Fruit fly (Drosophila melanogaster) whole organism, embryonic: ENCODE measurements around the gene CG7789.

Experiments used
- ATbp ChIP-seq: fragments of 200-800 bp; sonication (Bioruptor generic); optimal IDR thresholded peaks from 2 replicates; lab custom pipeline; 2017; ENCODE audit warnings: missing biosample characterization, mild to moderate bottlenecking, missing genetic modification characterization, missing genetic modification reagents
- Aef1 ChIP-seq: fragments of 200-800 bp; sonication (Bioruptor generic); IDR thresholded peaks from 3 replicates; pipeline ENCODE4 v1.3.6; 2022; ENCODE audit warnings: missing biosample characterization, missing genetic modification characterization
- Atf6 ChIP-seq: fragments of 200-800 bp; sonication (Bioruptor generic); IDR thresholded peaks from 2 replicates; pipeline ENCODE4 v1.3.6; 2022; ENCODE audit warnings: missing biosample characterization, missing genetic modification characterization
- CG10654 ChIP-seq: fragments of 200-800 bp; sonication (Bioruptor generic); optimal IDR thresholded peaks from 2 replicates; lab custom pipeline; 2016; ENCODE audit warnings: missing biosample characterization, missing genetic modification characterization
- CG11398 ChIP-seq: fragments of 200-800 bp; sonication (Bioruptor generic); optimal IDR thresholded peaks from 2 replicates; lab custom pipeline; 2016; ENCODE audit warnings: missing biosample characterization, missing genetic modification characterization
- CG11504 ChIP-seq: fragments of 200-800 bp; sonication (Bioruptor generic); optimal IDR thresholded peaks from 3 replicates; lab custom pipeline; 2019; ENCODE audit warnings: missing biosample characterization, mild to moderate bottlenecking, missing genetic modification characterization, moderate library complexity
- CG12659 ChIP-seq: fragments of 200-800 bp; sonication (Bioruptor generic); optimal IDR thresholded peaks from 3 replicates; lab custom pipeline; 2017; ENCODE audit warnings: mild to moderate bottlenecking, missing biosample characterization, missing genetic modification reagents, missing genetic modification characterization
- CG13894 ChIP-seq: fragments of 200-800 bp; sonication (Bioruptor generic); optimal IDR thresholded peaks from 3 replicates; lab custom pipeline; 2018; ENCODE audit warnings: missing biosample characterization, mild to moderate bottlenecking, missing genetic modification characterization, moderate library complexity
- CG14014 ChIP-seq: fragments of 200-800 bp; sonication (Bioruptor generic); IDR thresholded peaks from 2 replicates; pipeline ENCODE4 v1.3.6; 2022; ENCODE audit warnings: missing biosample characterization, missing genetic modification characterization
- CG15073 ChIP-seq: fragments of 200-800 bp; sonication (Bioruptor generic); optimal IDR thresholded peaks from 2 replicates; lab custom pipeline; 2016; ENCODE audit warnings: missing biosample characterization, missing genetic modification characterization
- CG16779 ChIP-seq: fragments of 200-800 bp; sonication (Bioruptor generic); IDR thresholded peaks from 2 replicates; pipeline ENCODE4 v1.3.6; 2022; ENCODE audit warnings: missing biosample characterization, missing genetic modification characterization
- CG2116 ChIP-seq: fragments of 200-800 bp; sonication (Bioruptor generic); optimal IDR thresholded peaks from 3 replicates; lab custom pipeline; 2018; ENCODE audit warnings: missing biosample characterization, mild to moderate bottlenecking, missing genetic modification characterization
- CG2202 ChIP-seq: fragments of 200-800 bp; sonication (Bioruptor generic); optimal IDR thresholded peaks from 2 replicates; lab custom pipeline; 2018; ENCODE audit warnings: missing biosample characterization, mild to moderate bottlenecking, missing genetic modification characterization
- CG2678 ChIP-seq: fragments of 200-800 bp; sonication (Bioruptor generic); optimal IDR thresholded peaks from 3 replicates; lab custom pipeline; 2019; ENCODE audit warnings: missing biosample characterization, mild to moderate bottlenecking, missing genetic modification characterization, moderate library complexity
- CG33557 ChIP-seq: fragments of 200-800 bp; sonication (Bioruptor generic); optimal IDR thresholded peaks from 2 replicates; lab custom pipeline; 2019; ENCODE audit warnings: missing biosample characterization, mild to moderate bottlenecking, missing genetic modification characterization, moderate library complexity
- CG6272 ChIP-seq: fragments of 200-800 bp; sonication (Bioruptor generic); IDR thresholded peaks from 2 replicates; pipeline ENCODE4 v1.3.6; 2022; ENCODE audit warnings: missing biosample characterization, missing genetic modification characterization
- CG6654 ChIP-seq: fragments of 200-800 bp; sonication (Bioruptor generic); optimal IDR thresholded peaks from 2 replicates; lab custom pipeline; 2017; ENCODE audit warnings: missing biosample characterization, mild to moderate bottlenecking, missing genetic modification characterization
- CG8478 ChIP-seq: fragments of >200 bp; optimal IDR thresholded peaks from 2 replicates; lab custom pipeline; 2018
- CoRest ChIP-seq: fragments of 200-800 bp; sonication (Bioruptor generic); optimal IDR thresholded peaks from 3 replicates; lab custom pipeline; 2018; ENCODE audit warnings: missing biosample characterization, mild to moderate bottlenecking, missing genetic modification characterization, moderate library complexity
- D19B ChIP-seq: fragments of 200-800 bp; sonication (Bioruptor generic); optimal IDR thresholded peaks from 2 replicates; lab custom pipeline; 2017; ENCODE audit warnings: missing biosample characterization, mild to moderate bottlenecking, missing genetic modification characterization
- HLH4C ChIP-seq: fragments of 200-800 bp; sonication (Bioruptor generic); IDR thresholded peaks from 3 replicates; pipeline ENCODE4 v1.3.6; 2022; ENCODE audit warnings: missing biosample characterization, missing genetic modification characterization; ENCODE audit not compliant: partially characterized antibody
- Hr3 ChIP-seq: fragments of 200-800 bp; sonication (Bioruptor generic); optimal IDR thresholded peaks from 3 replicates; lab custom pipeline; 2016; ENCODE audit warnings: missing biosample characterization, missing genetic modification characterization
- Myb ChIP-seq: fragments of 200-800 bp; sonication (Bioruptor generic); optimal IDR thresholded peaks from 2 replicates; lab custom pipeline; 2016; ENCODE audit warnings: missing biosample characterization, missing genetic modification characterization
- NFAT ChIP-seq: fragments of 200-800 bp; sonication (Bioruptor generic); IDR thresholded peaks from 2 replicates; pipeline ENCODE4 v1.3.6; 2022; ENCODE audit warnings: missing biosample characterization, missing genetic modification characterization
- Nf-YC ChIP-seq: fragments of 200-800 bp; optimal IDR thresholded peaks from 3 replicates; lab custom pipeline; 2019; ENCODE audit warnings: missing biosample characterization, mild to moderate bottlenecking, missing genetic modification characterization, moderate library complexity
- PHDP ChIP-seq: fragments of 200-800 bp; sonication (Bioruptor generic); optimal IDR thresholded peaks from 3 replicates; lab custom pipeline; 2018; ENCODE audit warnings: missing biosample characterization, mild to moderate bottlenecking, missing genetic modification characterization, moderate library complexity
- Ravus ChIP-seq: fragments of 200-800 bp; sonication (Bioruptor generic); IDR thresholded peaks from 2 replicates; pipeline ENCODE4 v1.3.6; 2022; ENCODE audit warnings: missing biosample characterization, missing genetic modification characterization
- Rx ChIP-seq: fragments of 200-800 bp; sonication (Bioruptor generic); IDR thresholded peaks from 2 replicates; pipeline ENCODE4 v1.3.6; 2022; ENCODE audit warnings: missing biosample characterization, missing genetic modification characterization
- TFAM ChIP-seq: fragments of 200-800 bp; sonication (Bioruptor generic); optimal IDR thresholded peaks from 2 replicates; lab custom pipeline; 2017; ENCODE audit warnings: missing biosample characterization, missing genetic modification characterization, inconsistent platforms
- Trl ChIP-seq, 3 experiments: fragments of >200 bp in 2 of 3; fragments of 200-800 bp in 1 of 3; sonication (Bioruptor generic) in 1 of 3; optimal IDR thresholded peaks; 2 replicates in 1 of 3; 3 replicates in 2 of 3; lab custom pipeline; 2016 to 2017; ENCODE audit warnings: missing biosample characterization in 1 of 3, missing genetic modification characterization in 1 of 3
- Usf ChIP-seq: fragments of 200-800 bp; sonication (Bioruptor generic); optimal IDR thresholded peaks from 2 replicates; lab custom pipeline; 2017; ENCODE audit warnings: missing genotype, missing biosample characterization, missing genetic modification characterization
- amos ChIP-seq: fragments of 200-800 bp; sonication (Bioruptor generic); IDR thresholded peaks from 2 replicates; pipeline ENCODE4 v1.3.6; 2022; ENCODE audit warnings: missing biosample characterization, missing genetic modification characterization; ENCODE audit not compliant: partially characterized antibody
- ash1 ChIP-seq: fragments of 200-800 bp; sonication (Bioruptor generic); optimal IDR thresholded peaks from 2 replicates; lab custom pipeline; 2018; ENCODE audit warnings: missing biosample characterization, mild to moderate bottlenecking, missing genetic modification characterization
- bbx ChIP-seq: fragments of 200-800 bp; sonication (Bioruptor generic); IDR thresholded peaks from 2 replicates; pipeline ENCODE4 v1.3.6; 2022; ENCODE audit warnings: missing biosample characterization, missing genetic modification characterization; ENCODE audit not compliant: partially characterized antibody
- bsh ChIP-seq, 2 experiments: fragments of 200-800 bp; sonication (Bioruptor generic); optimal IDR thresholded peaks; 2 replicates each; lab custom pipeline; 2017 to 2018; ENCODE audit warnings: mild to moderate bottlenecking in 2 of 2, missing biosample characterization in 2 of 2, missing genetic modification characterization in 2 of 2, moderate library complexity in 1 of 2
- cg ChIP-seq: fragments of 200-800 bp; sonication (Bioruptor generic); optimal IDR thresholded peaks from 3 replicates; lab custom pipeline; 2019; ENCODE audit warnings: missing biosample characterization, mild to moderate bottlenecking, missing genetic modification characterization, moderate library complexity
- danr ChIP-seq: fragments of 200-800 bp; sonication (Bioruptor generic); IDR thresholded peaks from 2 replicates; pipeline ENCODE4 v1.3.6; 2022; ENCODE audit warnings: missing biosample characterization, missing genetic modification characterization
- dpn ChIP-seq, 2 experiments: fragments of 200-800 bp; sonication (Bioruptor generic); optimal IDR thresholded peaks; 3 replicates each; lab custom pipeline; 2016; ENCODE audit warnings: missing biosample characterization in 2 of 2, missing genetic modification characterization in 2 of 2
- gcm2 ChIP-seq: fragments of 200-800 bp; sonication (Bioruptor generic); optimal IDR thresholded peaks from 2 replicates; lab custom pipeline; 2016; ENCODE audit warnings: missing biosample characterization, missing genetic modification characterization
- gem ChIP-seq: fragments of 200-800 bp; sonication (Bioruptor generic); optimal IDR thresholded peaks from 2 replicates; lab custom pipeline; 2019; ENCODE audit warnings: missing biosample characterization, mild to moderate bottlenecking, missing genetic modification characterization, moderate library complexity
- inv ChIP-seq: fragments of 200-800 bp; sonication (Bioruptor generic); IDR thresholded peaks from 2 replicates; pipeline ENCODE4 v1.3.6; 2022; ENCODE audit warnings: missing biosample characterization, missing genetic modification characterization; ENCODE audit not compliant: partially characterized antibody
- lab ChIP-seq: fragments of 200-800 bp; sonication (Bioruptor generic); optimal IDR thresholded peaks from 3 replicates; lab custom pipeline; 2017; ENCODE audit warnings: missing biosample characterization, missing genetic modification characterization, mild to moderate bottlenecking, moderate library complexity, missing genetic modification reagents
- nmo ChIP-seq: fragments of 200-800 bp; sonication (Bioruptor generic); optimal IDR thresholded peaks from 2 replicates; lab custom pipeline; 2018; ENCODE audit warnings: missing biosample characterization, mild to moderate bottlenecking, missing genetic modification characterization, moderate library complexity
- pan ChIP-seq, 4 experiments: fragments of >200 bp in 3 of 4; fragments of 200-800 bp in 1 of 4; sonication (Bioruptor generic) in 1 of 4; optimal IDR thresholded peaks in 3 of 4; IDR thresholded peaks in 1 of 4; 2 replicates each; pipeline versions ENCODE4 v1.3.6 to Lab custom; 2017 to 2022; ENCODE audit warnings: missing biosample characterization in 2 of 4, missing genetic modification characterization in 2 of 4, mixed read lengths in 1 of 4
- pb ChIP-seq: fragments of 200-800 bp; sonication (Bioruptor generic); optimal IDR thresholded peaks from 3 replicates; lab custom pipeline; 2016; ENCODE audit warnings: missing biosample characterization, missing genetic modification characterization
- salm ChIP-seq: fragments of 200-800 bp; sonication (Bioruptor generic); optimal IDR thresholded peaks from 2 replicates; lab custom pipeline; 2018; ENCODE audit warnings: missing biosample characterization, mild to moderate bottlenecking, missing genetic modification characterization
- scrt ChIP-seq: fragments of 200-800 bp; sonication (Bioruptor generic); optimal IDR thresholded peaks from 2 replicates; lab custom pipeline; 2018; ENCODE audit warnings: missing biosample characterization, mild to moderate bottlenecking, missing genetic modification characterization, moderate library complexity
- slbo ChIP-seq: fragments of 200-800 bp; sonication (Bioruptor generic); IDR thresholded peaks from 2 replicates; pipeline ENCODE4 v1.3.6; 2022; ENCODE audit warnings: missing biosample characterization, missing genetic modification characterization
- ttk ChIP-seq: fragments of 200-800 bp; sonication (Bioruptor generic); IDR thresholded peaks from 2 replicates; pipeline ENCODE4 v2.1.2; 2022; ENCODE audit warnings: missing biosample characterization, missing genetic modification characterization

CG7789 gene

dm6 chr3R:29773833-29774324, 29.1 kb upstream of the CG7789 start (continued):
- TF ChIP-seq ATbp (GFP tag; lab: Kevin White, UChicago) (peak; percentile 18), CG11504 (tag; lab: Kevin White, UChicago) (peak; percentile 78), bsh (GFP tag; optimal IDR thresholded peaks at IDR 0.05; lab: Kevin White, UChicago) (peak; percentile 56 to 57), CG15073 (GFP tag; lab: Kevin White, UChicago) (no peak), CG2116 (GFP tag; lab: Kevin White, UChicago) (no peak), ttk (peak; percentile 41; the same call in 1 of the 2 replicates), CG12659 (GFP tag; lab: Kevin White, UChicago) (peak; percentile 76), CG8478 (no peak), Atf6 (peak; percentile 63), inv (GFP tag; lab: Robert Waterston, UW) (no peak), gcm2 (peak; percentile 33), gem (tag; lab: Kevin White, UChicago) (peak; percentile 84), Nf-YC (peak; percentile 51), Ravus (GFP tag; lab: Robert Waterston, UW) (no peak), salm (tag; lab: Kevin White, UChicago) (no peak), HLH4C (GFP tag; lab: Robert Waterston, UW) (no peak), CG6272 (GFP tag; lab: Robert Waterston, UW) (peak; percentile 21; the same call in 1 of the 2 replicates), CG13894 (peak; percentile 99), Trl (optimal IDR thresholded peaks at IDR 0.05; lab: Kevin White, UChicago) (no peak), Trl (GFP tag; optimal IDR thresholded peaks at IDR 0.05; lab: Kevin White, UChicago) (peak; percentile 40), Aef1 (GFP tag; lab: Robert Waterston, UW) (peak; percentile 73), ash1 (GFP tag; lab: Kevin White, UChicago) (no peak), CG6654 (GFP tag; lab: Kevin White, UChicago) (peak; percentile 39), dpn (GFP tag; optimal IDR thresholded peaks at IDR 0.05; lab: Kevin White, UChicago) (peak; percentile 76 to 88), pb (GFP tag; lab: Kevin White, UChicago) (peak; percentile 78), Hr3 (GFP tag; lab: Kevin White, UChicago) (peak; percentile 61), D19B (GFP tag; lab: Kevin White, UChicago) (peak; percentile 87), bbx (GFP tag; lab: Robert Waterston, UW) (no peak), cg (GFP tag; lab: Kevin White, UChicago) (no peak), pan (optimal IDR thresholded peaks at IDR 0.05; lab: Kevin White, UChicago) (no peak), pan (GFP tag; optimal IDR thresholded peaks at IDR 0.05 in 1 of 2, IDR thresholded peaks at IDR 0.05 in 1 of 2) (peak in 1 of 2 experiments; percentile 52), danr (peak; percentile 48; the same call in 1 of the 2 replicates), nmo (peak; percentile 83), CG2202 (no peak), CG14014 (GFP tag; lab: Robert Waterston, UW) (peak; percentile 75), TFAM (GFP tag; lab: Kevin White, UChicago) (no peak), slbo (GFP tag; lab: Robert Waterston, UW) (peak; percentile 82), Usf (GFP tag; lab: Kevin White, UChicago) (peak; percentile 56), CG11398 (GFP tag; lab: Kevin White, UChicago) (peak; percentile 68), NFAT (GFP tag; lab: Robert Waterston, UW) (no peak), CG10654 (GFP tag; lab: Kevin White, UChicago) (peak; percentile 38), Rx (GFP tag; lab: Robert Waterston, UW) (peak; percentile 31; the same call in 1 of the 2 replicates), CoRest (tag; lab: Kevin White, UChicago) (peak; percentile 88), PHDP (peak; percentile 74), scrt (GFP tag; lab: Kevin White, UChicago) (peak; percentile 47), amos (no peak), CG2678 (tag; lab: Kevin White, UChicago) (peak; percentile 84), lab (GFP tag; lab: Kevin White, UChicago) (peak; percentile 72), CG33557 (GFP tag; lab: Kevin White, UChicago) (no peak), CG16779 (GFP tag; lab: Robert Waterston, UW) (0 out of 2 replicates have a peak, but pooled peaks have one; percentile 6), Myb (GFP tag; lab: Kevin White, UChicago) (peak; percentile 56)
